Fruit fly (Drosophila melanogaster): Measurements from ENCODE around the gene Rpn2.

Rpn2 gene

dm6 chr3R:29148072-29148471 lies 5.3 kb upstream of the Rpn2 start, which contains the start of the genes CG11882 and Pglym78 (continued):
- TF ChIP-seq acj6 (GFP tag; optimal IDR thresholded peaks at IDR 0.05), result no peak
- TF ChIP-seq Hr39 (GFP tag; optimal IDR thresholded peaks at IDR 0.05), result peak; percentile 94
- no peak for TF ChIP-seq CG8119 (GFP tag; IDR thresholded peaks at IDR 0.05)
- peak; percentile 57; the same call in 2 of the 3 replicates for TF ChIP-seq CG6163 (GFP tag; IDR thresholded peaks at IDR 0.05)
- no peak for TF ChIP-seq CG32006 (GFP tag; optimal IDR thresholded peaks at IDR 0.05)
- no peak for TF ChIP-seq Smox (GFP tag; optimal IDR thresholded peaks at IDR 0.05)
- TF ChIP-seq achi (GFP tag; optimal IDR thresholded peaks at IDR 0.05), result peak; percentile 100
- TF ChIP-seq CG3032 (tag; optimal IDR thresholded peaks at IDR 0.05), result no peak
- no peak for TF ChIP-seq CG34406 (GFP tag; optimal IDR thresholded peaks at IDR 0.05)
- TF ChIP-seq vri (GFP tag; optimal IDR thresholded peaks at IDR 0.05), result no peak
- peak; percentile 12 for TF ChIP-seq CG31627 (GFP tag; optimal IDR thresholded peaks at IDR 0.05)
- TF ChIP-seq CG6792 (GFP tag; optimal IDR thresholded peaks at IDR 0.05), result no peak
- no peak for TF ChIP-seq dac (GFP tag; optimal IDR thresholded peaks at IDR 0.05)
- no peak for TF ChIP-seq OdsH (GFP tag; optimal IDR thresholded peaks at IDR 0.05)
- TF ChIP-seq svp (GFP tag), result peak; percentile 96
- TF ChIP-seq Met (GFP tag; optimal IDR thresholded peaks at IDR 0.05), result no peak
- TF ChIP-seq CG16779 (tag; optimal IDR thresholded peaks at IDR 0.05), result no peak

dm6 chr3R:29151621-29152092 lies 1.7 kb upstream of the Rpn2 start, which contains the start of gene eIF2D:
Gene eIF2D, minus strand, starts transcription at chr3R:29151794.
- TF ChIP-seq fd59A (GFP tag; optimal IDR thresholded peaks at IDR 0.05), result no peak
- peak; percentile 26 for TF ChIP-seq dsx (GFP tag; optimal IDR thresholded peaks at IDR 0.05; ENCODE audit: poor library complexity, severe bottlenecking)
- TF ChIP-seq Eip78C (GFP tag), result peak; percentile 86
- TF ChIP-seq CG11762 (GFP tag; optimal IDR thresholded peaks at IDR 0.05; ENCODE audit: insufficient read depth), result no peak
- TF ChIP-seq CG6163 (GFP tag; IDR thresholded peaks at IDR 0.05), result peak; percentile 79
- TF ChIP-seq salr (GFP tag; optimal IDR thresholded peaks at IDR 0.05), result no peak
- peak; percentile 43 for TF ChIP-seq Eip75B (GFP tag; optimal IDR thresholded peaks at IDR 0.05)
- no peak for TF ChIP-seq Eip93F (GFP tag; optimal IDR thresholded peaks at IDR 0.05)
- TF ChIP-seq ss (GFP tag; optimal IDR thresholded peaks at IDR 0.05), result peak in 1 of 2 experiments; percentile 33
- no peak for TF ChIP-seq CG4318 (GFP tag; optimal IDR thresholded peaks at IDR 0.05)
- peak; percentile 3 for TF ChIP-seq CG6854 (GFP tag; optimal IDR thresholded peaks at IDR 0.05)
- peak; percentile 68 for TF ChIP-seq CG15336 (GFP tag; IDR thresholded peaks at IDR 0.05)
- peak; percentile 46 for TF ChIP-seq CG3919 (GFP tag; optimal IDR thresholded peaks at IDR 0.05)
- TF ChIP-seq pdm3 (GFP tag; optimal IDR thresholded peaks at IDR 0.05), result no peak
- peak; percentile 46 for TF ChIP-seq Ets96B (tag; optimal IDR thresholded peaks at IDR 0.05)
- peak; percentile 62 for TF ChIP-seq CG31627 (GFP tag; optimal IDR thresholded peaks at IDR 0.05)
- peak; percentile 86 for TF ChIP-seq svp (GFP tag)
- TF ChIP-seq Sox15 (GFP tag; optimal IDR thresholded peaks at IDR 0.05), result no peak
- no peak for TF ChIP-seq CG11294 (GFP tag; IDR thresholded peaks at IDR 0.05)
- no peak for TF ChIP-seq OdsH (GFP tag; optimal IDR thresholded peaks at IDR 0.05)
- no peak for TF ChIP-seq Hr4 (GFP tag; optimal IDR thresholded peaks at IDR 0.05)
- TF ChIP-seq CG8319 (GFP tag; optimal IDR thresholded peaks at IDR 0.05), result no peak
- no peak for TF ChIP-seq Met (GFP tag; optimal IDR thresholded peaks at IDR 0.05)
- TF ChIP-seq CG34406 (GFP tag; optimal IDR thresholded peaks at IDR 0.05), result peak; percentile 28
- TF ChIP-seq CG1621 (tag; optimal IDR thresholded peaks at IDR 0.05), result peak; percentile 13
- TF ChIP-seq Blimp-1 (GFP tag; optimal IDR thresholded peaks at IDR 0.05), result no peak
- peak; percentile 63 for TF ChIP-seq Sox14 (GFP tag; optimal IDR thresholded peaks at IDR 0.05)
- TF ChIP-seq lz (GFP tag; optimal IDR thresholded peaks at IDR 0.05), result peak; percentile 66
- peak; percentile 7 for TF ChIP-seq fkh (GFP tag; optimal IDR thresholded peaks at IDR 0.05)
- TF ChIP-seq CG6792 (GFP tag; optimal IDR thresholded peaks at IDR 0.05), result peak; percentile 54
- peak; percentile 64 for TF ChIP-seq achi (GFP tag; optimal IDR thresholded peaks at IDR 0.05)
- TF ChIP-seq CG16779 (tag; optimal IDR thresholded peaks at IDR 0.05), result no peak
- no peak for TF ChIP-seq CG9139 (GFP tag; optimal IDR thresholded peaks at IDR 0.05)
- peak; percentile 41; the same call in 1 of the 2 replicates for TF ChIP-seq Gug (GFP tag; IDR thresholded peaks at IDR 0.05)
- TF ChIP-seq vri (GFP tag; optimal IDR thresholded peaks at IDR 0.05), result no peak
- TF ChIP-seq topi (GFP tag; optimal IDR thresholded peaks at IDR 0.05), result peak; percentile 67
- no peak for TF ChIP-seq CG6276 (GFP tag; optimal IDR thresholded peaks at IDR 0.05)
- TF ChIP-seq acj6 (GFP tag; optimal IDR thresholded peaks at IDR 0.05), result peak; percentile 55
- no peak for TF ChIP-seq Sox102F (GFP tag; optimal IDR thresholded peaks at IDR 0.05)
- TF ChIP-seq CG6808 (GFP tag; optimal IDR thresholded peaks at IDR 0.05), result no peak
- no peak for TF ChIP-seq Lpt (GFP tag; optimal IDR thresholded peaks at IDR 0.05)
- no peak for TF ChIP-seq Ets21C (GFP tag; optimal IDR thresholded peaks at IDR 0.05)
- peak; percentile 66; the same call in 2 of the 3 replicates for TF ChIP-seq CG8119 (GFP tag; IDR thresholded peaks at IDR 0.05)
- TF ChIP-seq Hr39 (GFP tag; optimal IDR thresholded peaks at IDR 0.05), result peak; percentile 43
